ENCODE assay signal across 1 fruit fly cellular context in the genomic region with DNA sequence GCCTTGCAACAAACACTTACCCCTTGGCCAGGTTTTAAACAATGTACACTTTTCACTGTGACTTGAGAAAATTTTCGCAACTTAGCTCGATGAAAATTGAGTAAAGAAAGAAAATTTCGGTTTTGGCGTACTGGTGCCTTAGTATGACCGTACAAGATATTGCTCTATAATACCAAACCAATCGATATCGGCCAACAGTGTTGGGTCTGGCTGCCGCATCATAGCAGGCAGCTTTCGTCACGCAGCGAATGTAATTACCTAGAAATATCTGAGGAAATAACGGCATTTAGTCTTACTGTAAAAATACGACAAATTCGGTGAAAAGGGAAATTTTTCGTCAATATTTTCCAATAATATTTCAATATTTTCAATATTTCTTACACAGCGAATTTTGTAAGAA.
TF ChIP-seq lines count a peak whose summit lies in the region.

A gene (minus strand): TSS at position 174 of the 400 bp plus-strand sequence.

TF ChIP-seq in whole organism, embryonic, 481 proteins besides CTCF, POLR2A, EP300 and RAD21 (continued from another document and continues in another):
- TF ChIP-seq CG13775 (GFP tag; optimal IDR thresholded peaks at IDR 0.05; lab: Kevin White, UChicago) (no peak), tll (GFP tag; optimal IDR thresholded peaks at IDR 0.05; lab: Kevin White, UChicago) (no peak), exex (tag; optimal IDR thresholded peaks at IDR 0.05; lab: Kevin White, UChicago) (peak; percentile 55), Xrp1 (GFP tag; IDR thresholded peaks at IDR 0.05; lab: Robert Waterston, UW) (no peak), CG10274 (GFP tag; optimal IDR thresholded peaks at IDR 0.05; lab: Kevin White, UChicago) (no peak), HmgD (GFP tag; optimal IDR thresholded peaks at IDR 0.05; lab: Kevin White, UChicago) (peak; percentile 57), Adf1 (GFP tag; IDR thresholded peaks at IDR 0.05; lab: Robert Waterston, UW) (no peak; the same call in 1 of the 2 replicates), Ets97D (GFP tag; optimal IDR thresholded peaks at IDR 0.05; lab: Kevin White, UChicago) (peak; percentile 80), ase (GFP tag; IDR thresholded peaks at IDR 0.05; lab: Robert Waterston, UW) (no peak), repo (GFP tag; optimal IDR thresholded peaks at IDR 0.05; lab: Kevin White, UChicago) (no peak), ssp (GFP tag; IDR thresholded peaks at IDR 0.05; lab: Robert Waterston, UW) (peak; percentile 42; the same call in 1 of the 2 replicates), chinmo (GFP tag; IDR thresholded peaks at IDR 0.05; lab: Robert Waterston, UW; ENCODE audit: partially characterized antibody) (no peak), Dad (GFP tag; optimal IDR thresholded peaks at IDR 0.05; lab: Kevin White, UChicago) (no peak), btn (GFP tag; optimal IDR thresholded peaks at IDR 0.05; lab: Kevin White, UChicago) (no peak), CG16813 (GFP tag; IDR thresholded peaks at IDR 0.05; lab: Robert Waterston, UW; ENCODE audit: partially characterized antibody) (peak; percentile 30; the same call in 1 of the 3 replicates), hth (optimal IDR thresholded peaks at IDR 0.05; lab: Kevin White, UChicago) (no peak), CkIIα-i1 (GFP tag; IDR thresholded peaks at IDR 0.05; lab: Robert Waterston, UW) (no peak), pum (GFP tag; optimal IDR thresholded peaks at IDR 0.05; lab: Kevin White, UChicago) (no peak), twi (tag; optimal IDR thresholded peaks at IDR 0.05; lab: Kevin White, UChicago) (no peak), CG10321 (GFP tag; IDR thresholded peaks at IDR 0.05; lab: Robert Waterston, UW) (no peak), CG32772 (GFP tag; IDR thresholded peaks at IDR 0.05; lab: Robert Waterston, UW) (no peak), B-H1 (GFP tag; IDR thresholded peaks at IDR 0.05; lab: Robert Waterston, UW) (no peak), CG30431 (GFP tag; optimal IDR thresholded peaks at IDR 0.05; lab: Kevin White, UChicago) (no peak), CG11085 (GFP tag; IDR thresholded peaks at IDR 0.05; lab: Robert Waterston, UW) (no peak), CG12155 (GFP tag; optimal IDR thresholded peaks at IDR 0.05; lab: Kevin White, UChicago) (peak; percentile 3), zen (tag; optimal IDR thresholded peaks at IDR 0.05; lab: Kevin White, UChicago) (peak; percentile 87), H15 (GFP tag; IDR thresholded peaks at IDR 0.05; lab: Robert Waterston, UW) (no peak), cg (GFP tag; optimal IDR thresholded peaks at IDR 0.05; lab: Kevin White, UChicago) (no peak), Nf-YC (tag; optimal IDR thresholded peaks at IDR 0.05; lab: Kevin White, UChicago) (no peak), CG9797 (GFP tag; optimal IDR thresholded peaks at IDR 0.05; lab: Kevin White, UChicago) (peak; percentile 80), CG18764 (GFP tag; optimal IDR thresholded peaks at IDR 0.05; lab: Kevin White, UChicago) (no peak), CG12236 (GFP tag; optimal IDR thresholded peaks at IDR 0.05; lab: Kevin White, UChicago) (no peak), Sox100B (GFP tag; optimal IDR thresholded peaks at IDR 0.05; lab: Kevin White, UChicago) (no peak), HLH54F (GFP tag; optimal IDR thresholded peaks at IDR 0.05; lab: Kevin White, UChicago) (peak; percentile 27), CG1602 (GFP tag; optimal IDR thresholded peaks at IDR 0.05; lab: Kevin White, UChicago) (no peak), CG17912 (GFP tag; optimal IDR thresholded peaks at IDR 0.05; lab: Kevin White, UChicago) (peak; percentile 34), dmrt11E (tag; optimal IDR thresholded peaks at IDR 0.05; lab: Kevin White, UChicago) (no peak), bbx (GFP tag; IDR thresholded peaks at IDR 0.05; lab: Robert Waterston, UW; ENCODE audit: partially characterized antibody) (peak; percentile 45), CG8944 (GFP tag; optimal IDR thresholded peaks at IDR 0.05; lab: Kevin White, UChicago) (peak; percentile 28), Doc2 (GFP tag; IDR thresholded peaks at IDR 0.05; lab: Robert Waterston, UW) (no peak), CG1647 (GFP tag; optimal IDR thresholded peaks at IDR 0.05; lab: Kevin White, UChicago) (no peak), Jarid2 (GFP tag; optimal IDR thresholded peaks at IDR 0.05; lab: Kevin White, UChicago) (no peak), CG30403 (GFP tag; optimal IDR thresholded peaks at IDR 0.05; lab: Kevin White, UChicago) (no peak), ERR (GFP tag; optimal IDR thresholded peaks at IDR 0.05; lab: Kevin White, UChicago) (no peak), Oaz (GFP tag; IDR thresholded peaks at IDR 0.05; lab: Robert Waterston, UW) (no peak), CG8388 (GFP tag; optimal IDR thresholded peaks at IDR 0.05; lab: Kevin White, UChicago) (no peak), CG4820 (GFP tag; optimal IDR thresholded peaks at IDR 0.05; lab: Kevin White, UChicago) (no peak), da (GFP tag; optimal IDR thresholded peaks at IDR 0.05; lab: Kevin White, UChicago) (no peak), CG32532 (GFP tag; IDR thresholded peaks at IDR 0.05; lab: Robert Waterston, UW) (peak; percentile 40; the same call in 1 of the 2 replicates), CG2875 (GFP tag; optimal IDR thresholded peaks at IDR 0.05; lab: Kevin White, UChicago) (no peak), Dip2 (GFP tag; IDR thresholded peaks at IDR 0.05; lab: Robert Waterston, UW) (no peak), CG4328 (GFP tag; optimal IDR thresholded peaks at IDR 0.05; lab: Kevin White, UChicago) (no peak), sens-2 (GFP tag; IDR thresholded peaks at IDR 0.05; lab: Robert Waterston, UW) (no peak), bowl (GFP tag; IDR thresholded peaks at IDR 0.05; lab: Robert Waterston, UW) (no peak), C15 (GFP tag; IDR thresholded peaks at IDR 0.05; lab: Robert Waterston, UW) (no peak), CG14965 (GFP tag; optimal IDR thresholded peaks at IDR 0.05; lab: Kevin White, UChicago; ENCODE audit: borderline replicate concordance) (no peak), trh (GFP tag; optimal IDR thresholded peaks at IDR 0.05; lab: Kevin White, UChicago) (no peak), NC2β (GFP tag; optimal IDR thresholded peaks at IDR 0.05; lab: Kevin White, UChicago) (peak; percentile 2), CG10209 (GFP tag; optimal IDR thresholded peaks at IDR 0.05; lab: Kevin White, UChicago) (no peak), dan (GFP tag; IDR thresholded peaks at IDR 0.05; lab: Robert Waterston, UW) (no peak), vvl (GFP tag; IDR thresholded peaks at IDR 0.05; lab: Robert Waterston, UW) (peak; percentile 45; the same call in 1 of the 2 replicates), Rx (GFP tag; IDR thresholded peaks at IDR 0.05; lab: Robert Waterston, UW) (no peak), slp2 (GFP tag; optimal IDR thresholded peaks at IDR 0.05; lab: Kevin White, UChicago) (no peak), chn (GFP tag; optimal IDR thresholded peaks at IDR 0.05; lab: Kevin White, UChicago) (no peak), CG2202 (tag; optimal IDR thresholded peaks at IDR 0.05; lab: Kevin White, UChicago) (no peak), CG4360 (GFP tag; IDR thresholded peaks at IDR 0.05; lab: Robert Waterston, UW) (no peak), odd (GFP tag; optimal IDR thresholded peaks at IDR 0.05; lab: Kevin White, UChicago) (no peak), salm (tag; optimal IDR thresholded peaks at IDR 0.05; lab: Kevin White, UChicago) (no peak), wek (GFP tag; optimal IDR thresholded peaks at IDR 0.05; lab: Kevin White, UChicago) (no peak), CG14014 (GFP tag; IDR thresholded peaks at IDR 0.05; lab: Robert Waterston, UW) (no peak), nau (GFP tag; optimal IDR thresholded peaks at IDR 0.05; lab: Kevin White, UChicago) (no peak), luna (GFP tag; optimal IDR thresholded peaks at IDR 0.05; lab: Kevin White, UChicago) (peak; percentile 10), bcd (GFP tag; optimal IDR thresholded peaks at IDR 0.05; lab: Kevin White, UChicago) (peak; percentile 30), so (GFP tag; IDR thresholded peaks at IDR 0.05; lab: Robert Waterston, UW) (no peak), D19B (GFP tag; optimal IDR thresholded peaks at IDR 0.05; lab: Kevin White, UChicago) (no peak), Dref (GFP tag; IDR thresholded peaks at IDR 0.05; lab: Robert Waterston, UW) (peak; percentile 83), nerfin-1 (tag; optimal IDR thresholded peaks at IDR 0.05; lab: Kevin White, UChicago) (peak; percentile 23), CG17359 (tag; optimal IDR thresholded peaks at IDR 0.05; lab: Kevin White, UChicago) (peak; percentile 56), lmd (GFP tag; IDR thresholded peaks at IDR 0.05; lab: Robert Waterston, UW) (no peak), CG34224 (GFP tag; IDR thresholded peaks at IDR 0.05; lab: Robert Waterston, UW; ENCODE audit: partially characterized antibody) (peak; percentile 17; the same call in 1 of the 3 replicates), Fer1 (GFP tag; optimal IDR thresholded peaks at IDR 0.05; lab: Kevin White, UChicago) (peak; percentile 13), pzg (GFP tag; optimal IDR thresholded peaks at IDR 0.05; lab: Kevin White, UChicago) (peak; percentile 91), TFAM (GFP tag; optimal IDR thresholded peaks at IDR 0.05; lab: Kevin White, UChicago) (no peak), CG16779 (GFP tag; IDR thresholded peaks at IDR 0.05; lab: Robert Waterston, UW) (no peak), gro (GFP tag; optimal IDR thresholded peaks at IDR 0.05; lab: Kevin White, UChicago) (peak; percentile 29), CG2129 (GFP tag; IDR thresholded peaks at IDR 0.05; lab: Robert Waterston, UW; ENCODE audit: partially characterized antibody) (no peak), ftz-f1 (GFP tag; optimal IDR thresholded peaks at IDR 0.05; lab: Kevin White, UChicago) (no peak), Pdp1 (GFP tag; optimal IDR thresholded peaks at IDR 0.05; lab: Kevin White, UChicago) (peak in 1 of 2 experiments; percentile 47), ken (GFP tag; IDR thresholded peaks at IDR 0.05; lab: Robert Waterston, UW) (no peak), H2.0 (GFP tag; IDR thresholded peaks at IDR 0.05; lab: Robert Waterston, UW) (no peak), mld (GFP tag; IDR thresholded peaks at IDR 0.05; lab: Robert Waterston, UW; ENCODE audit: partially characterized antibody) (no peak), CoRest (tag; optimal IDR thresholded peaks at IDR 0.05; lab: Kevin White, UChicago) (peak; percentile 48), hbn (GFP tag; IDR thresholded peaks at IDR 0.05; lab: Robert Waterston, UW; ENCODE audit: partially characterized antibody) (no peak), sd (tag; optimal IDR thresholded peaks at IDR 0.05; lab: Kevin White, UChicago) (peak; percentile 45), jigr1 (GFP tag; IDR thresholded peaks at IDR 0.05; lab: Robert Waterston, UW) (no peak), NfI (GFP tag; optimal IDR thresholded peaks at IDR 0.05; lab: Kevin White, UChicago) (peak; percentile 9), CG8765 (GFP tag; IDR thresholded peaks at IDR 0.05; lab: Robert Waterston, UW) (no peak), CG8089 (GFP tag; optimal IDR thresholded peaks at IDR 0.05; lab: Kevin White, UChicago) (no peak), CG9727 (GFP tag; optimal IDR thresholded peaks at IDR 0.05; lab: Kevin White, UChicago) (no peak), inv (GFP tag; IDR thresholded peaks at IDR 0.05; lab: Robert Waterston, UW; ENCODE audit: partially characterized antibody) (peak; percentile 9; the same call in 1 of the 2 replicates), CHES-1-like (GFP tag; optimal IDR thresholded peaks at IDR 0.05; lab: Kevin White, UChicago) (peak; percentile 38), stwl (tag; optimal IDR thresholded peaks at IDR 0.05; lab: Kevin White, UChicago) (peak; percentile 78), org-1 (GFP tag; optimal IDR thresholded peaks at IDR 0.05; lab: Kevin White, UChicago) (no peak), aop (GFP tag; IDR thresholded peaks at IDR 0.05; lab: Robert Waterston, UW) (no peak), CG4424 (GFP tag; optimal IDR thresholded peaks at IDR 0.05; lab: Kevin White, UChicago) (no peak), hkb (optimal IDR thresholded peaks at IDR 0.05; lab: Kevin White, UChicago) (no peak), hkb (GFP tag; IDR thresholded peaks at IDR 0.05; lab: Robert Waterston, UW) (no peak), CG11696 (GFP tag; IDR thresholded peaks at IDR 0.05; lab: Robert Waterston, UW) (no peak), slbo (GFP tag; IDR thresholded peaks at IDR 0.05; lab: Robert Waterston, UW) (peak; percentile 28; the same call in 1 of the 2 replicates), vnd (GFP tag; IDR thresholded peaks at IDR 0.05; lab: Robert Waterston, UW; ENCODE audit: partially characterized antibody) (no peak), grn (GFP tag; optimal IDR thresholded peaks at IDR 0.05; lab: Kevin White, UChicago) (no peak), fu2 (GFP tag; optimal IDR thresholded peaks at IDR 0.05; lab: Kevin White, UChicago) (no peak), CG31441 (GFP tag; IDR thresholded peaks at IDR 0.05; lab: Robert Waterston, UW) (no peak), CG16863 (GFP tag; optimal IDR thresholded peaks at IDR 0.05; lab: Kevin White, UChicago) (no peak), lola (GFP tag; optimal IDR thresholded peaks at IDR 0.05; lab: Kevin White, UChicago) (no peak), CG33557 (GFP tag; optimal IDR thresholded peaks at IDR 0.05; lab: Kevin White, UChicago) (no peak), az2 (GFP tag; optimal IDR thresholded peaks at IDR 0.05; lab: Kevin White, UChicago) (no peak), prd (optimal IDR thresholded peaks at IDR 0.05; lab: Kevin White, UChicago) (no peak), prd (GFP tag; IDR thresholded peaks at IDR 0.05; lab: Robert Waterston, UW) (peak; percentile 15; the same call in 1 of the 3 replicates), CG10366 (GFP tag; IDR thresholded peaks at IDR 0.05; lab: Robert Waterston, UW) (no peak), Med (GFP tag; lab: Kevin White, UChicago) (peak; percentile 87), HLH3B (GFP tag; IDR thresholded peaks at IDR 0.05; lab: Robert Waterston, UW) (no peak), GATAe (GFP tag; conservative IDR thresholded peaks at IDR 0.05; lab: Robert Waterston, UW) (no peak), Scr (GFP tag; IDR thresholded peaks at IDR 0.05; lab: Robert Waterston, UW; ENCODE audit: partially characterized antibody) (peak; percentile 39), HmgZ (tag; optimal IDR thresholded peaks at IDR 0.05; lab: Kevin White, UChicago) (peak; percentile 70), cato (GFP tag; optimal IDR thresholded peaks at IDR 0.05; lab: Kevin White, UChicago; ENCODE audit: borderline replicate concordance) (no peak), D (optimal IDR thresholded peaks at IDR 0.05; lab: Kevin White, UChicago) (no peak), D (GFP tag; optimal IDR thresholded peaks at IDR 0.05; lab: Kevin White, UChicago) (no peak), vfl (GFP tag; optimal IDR thresholded peaks at IDR 0.05; lab: Kevin White, UChicago) (no peak), CG1233 (GFP tag; optimal IDR thresholded peaks at IDR 0.05; lab: Kevin White, UChicago) (no peak), zf30C (GFP tag; optimal IDR thresholded peaks at IDR 0.05; lab: Kevin White, UChicago) (no peak)
